Fruit fly (Drosophila melanogaster): ENCODE measurements around the gene MRP.

MRP gene

dm6 chr2L:12718437-12719376, at the start of gene MRP:
Gene MRP, plus strand, starts transcription at chr2L:12719045.
- TF ChIP-seq Dll (optimal IDR thresholded peaks at IDR 0.05) (no peak), EcR (GFP tag; optimal IDR thresholded peaks at IDR 0.05) (no peak), usp (GFP tag; optimal IDR thresholded peaks at IDR 0.05) (no peak), CG8478 (optimal IDR thresholded peaks at IDR 0.05) (no peak), psq (optimal IDR thresholded peaks at IDR 0.05) (no peak), pan (optimal IDR thresholded peaks at IDR 0.05) (no peak)

DNA sequence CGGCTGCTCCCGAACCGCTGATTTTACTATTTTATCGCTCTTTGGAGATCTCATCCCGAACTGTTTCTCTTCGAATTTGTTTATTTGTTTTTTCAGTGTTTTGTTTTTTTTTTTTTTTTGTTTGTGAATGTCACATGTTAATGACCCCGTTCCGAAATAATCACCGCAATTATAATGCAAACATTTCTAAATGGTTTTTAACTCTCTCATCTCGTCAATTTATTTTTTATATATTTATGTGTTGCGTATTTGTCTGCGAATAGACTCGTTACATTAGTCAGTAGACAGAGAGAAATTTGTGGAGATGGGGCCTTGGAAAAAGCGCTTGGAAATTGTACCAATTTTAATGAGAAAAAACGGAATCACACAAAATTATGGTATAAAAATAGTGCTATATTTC, 49.2 kb upstream of the MRP start, which contains the start of gene Nepl7:
Gene Nepl7 (minus strand): TSS at position 101 of the 400 bp plus-strand sequence.
- TF ChIP-seq usp (GFP tag; optimal IDR thresholded peaks at IDR 0.05) (no peak), psq (optimal IDR thresholded peaks at IDR 0.05) (no peak), CG8478 (optimal IDR thresholded peaks at IDR 0.05) (no peak), Dll (optimal IDR thresholded peaks at IDR 0.05) (no peak), pan (optimal IDR thresholded peaks at IDR 0.05) (no peak), EcR (GFP tag; optimal IDR thresholded peaks at IDR 0.05) (no peak)

DNA sequence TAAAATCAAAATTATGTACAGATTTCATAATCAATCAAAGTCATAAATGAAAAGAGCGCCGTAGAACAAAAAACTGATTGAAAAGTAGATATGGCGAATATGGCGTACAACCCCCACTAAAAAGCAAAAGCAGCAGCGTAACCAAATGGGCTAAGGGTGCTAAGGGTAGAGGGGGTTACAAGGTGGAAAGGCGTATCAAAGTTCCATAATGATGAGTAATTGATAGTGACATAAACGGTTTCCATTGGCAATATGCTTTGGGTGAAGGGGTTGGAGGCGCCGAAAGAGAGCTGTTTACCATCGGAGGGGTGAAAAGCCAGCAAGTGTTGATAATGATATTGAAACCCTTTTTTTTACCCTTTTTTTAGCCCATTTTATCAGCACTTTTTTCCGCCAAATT, 46.5 kb upstream of the MRP start:
- TF ChIP-seq Dll (optimal IDR thresholded peaks at IDR 0.05) (no peak), usp (GFP tag; optimal IDR thresholded peaks at IDR 0.05) (no peak), CG8478 (optimal IDR thresholded peaks at IDR 0.05) (no peak), EcR (GFP tag; optimal IDR thresholded peaks at IDR 0.05) (no peak), pan (optimal IDR thresholded peaks at IDR 0.05) (no peak), psq (optimal IDR thresholded peaks at IDR 0.05) (no peak)

DNA sequence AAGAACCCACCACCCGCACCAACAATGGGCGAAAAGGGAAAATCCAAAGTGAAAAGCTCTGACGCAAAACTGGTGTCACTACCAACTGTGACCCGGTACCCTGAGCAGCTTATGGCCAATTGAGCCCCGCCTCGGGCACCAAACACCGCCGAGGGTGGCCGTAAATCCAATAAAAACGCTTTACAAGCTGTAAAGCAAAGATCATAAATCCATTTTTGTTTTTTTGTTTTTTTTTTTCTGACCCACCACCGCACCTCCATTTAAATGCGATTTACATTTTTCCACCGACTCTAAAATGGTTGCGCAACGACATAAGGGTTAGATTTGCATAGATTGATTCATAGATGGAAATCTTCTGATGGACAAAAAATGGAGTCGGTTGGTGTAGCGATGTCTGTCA, 44.5 kb upstream of the MRP start:
- TF ChIP-seq pan (optimal IDR thresholded peaks at IDR 0.05) (no peak), EcR (GFP tag; optimal IDR thresholded peaks at IDR 0.05) (no peak), psq (optimal IDR thresholded peaks at IDR 0.05) (no peak), Dll (optimal IDR thresholded peaks at IDR 0.05) (no peak), CG8478 (optimal IDR thresholded peaks at IDR 0.05) (no peak), usp (GFP tag; optimal IDR thresholded peaks at IDR 0.05) (no peak)

- no peak for TF ChIP-seq Dll (optimal IDR thresholded peaks at IDR 0.05)
- TF ChIP-seq psq (optimal IDR thresholded peaks at IDR 0.05): no peak
- no peak for TF ChIP-seq CG8478 (optimal IDR thresholded peaks at IDR 0.05)
- no peak for TF ChIP-seq usp (GFP tag; optimal IDR thresholded peaks at IDR 0.05)
- no peak for TF ChIP-seq EcR (GFP tag; optimal IDR thresholded peaks at IDR 0.05)
- no peak for TF ChIP-seq pan (optimal IDR thresholded peaks at IDR 0.05)
Measured at dm6 chr2L:12678286-12678685, 40.6 kb upstream of the MRP start.

DNA sequence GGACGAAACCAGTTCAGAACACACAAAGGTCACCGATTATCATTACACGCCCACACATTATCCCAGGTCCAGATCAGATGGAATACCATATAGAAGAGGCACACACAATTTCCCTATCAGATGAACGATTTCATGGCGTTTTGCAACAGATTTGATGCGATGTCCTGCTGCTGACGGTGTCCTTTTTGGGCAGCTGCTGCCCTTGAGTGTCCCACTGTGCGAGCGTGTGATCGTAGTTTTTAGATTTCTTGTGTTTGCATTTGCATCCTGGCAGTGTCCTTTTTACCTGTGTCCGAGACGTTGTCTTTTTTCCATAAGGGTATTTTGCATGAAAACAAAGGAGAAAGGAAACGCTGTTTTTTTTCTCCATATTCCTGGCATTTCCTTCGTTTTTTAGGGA, 39.5 kb upstream of the MRP start:
- TF ChIP-seq usp (GFP tag; optimal IDR thresholded peaks at IDR 0.05) (no peak), EcR (GFP tag; optimal IDR thresholded peaks at IDR 0.05) (no peak), pan (optimal IDR thresholded peaks at IDR 0.05) (no peak), Dll (optimal IDR thresholded peaks at IDR 0.05) (no peak), psq (optimal IDR thresholded peaks at IDR 0.05) (no peak), CG8478 (optimal IDR thresholded peaks at IDR 0.05) (no peak)

- TF ChIP-seq psq (optimal IDR thresholded peaks at IDR 0.05) (no peak), usp (GFP tag; optimal IDR thresholded peaks at IDR 0.05) (no peak), Dll (optimal IDR thresholded peaks at IDR 0.05) (no peak), EcR (GFP tag; optimal IDR thresholded peaks at IDR 0.05) (no peak), pan (optimal IDR thresholded peaks at IDR 0.05) (no peak), CG8478 (optimal IDR thresholded peaks at IDR 0.05) (no peak)
Measured at dm6 chr2L:12681603-12682368, 37.1 kb upstream of the MRP start.

- TF ChIP-seq pan (optimal IDR thresholded peaks at IDR 0.05): no peak
- no peak for TF ChIP-seq usp (GFP tag; optimal IDR thresholded peaks at IDR 0.05)
- TF ChIP-seq psq (optimal IDR thresholded peaks at IDR 0.05): no peak
Measured at dm6 chr2L:12686811-12687210, 32.0 kb upstream of the MRP start.

DNA sequence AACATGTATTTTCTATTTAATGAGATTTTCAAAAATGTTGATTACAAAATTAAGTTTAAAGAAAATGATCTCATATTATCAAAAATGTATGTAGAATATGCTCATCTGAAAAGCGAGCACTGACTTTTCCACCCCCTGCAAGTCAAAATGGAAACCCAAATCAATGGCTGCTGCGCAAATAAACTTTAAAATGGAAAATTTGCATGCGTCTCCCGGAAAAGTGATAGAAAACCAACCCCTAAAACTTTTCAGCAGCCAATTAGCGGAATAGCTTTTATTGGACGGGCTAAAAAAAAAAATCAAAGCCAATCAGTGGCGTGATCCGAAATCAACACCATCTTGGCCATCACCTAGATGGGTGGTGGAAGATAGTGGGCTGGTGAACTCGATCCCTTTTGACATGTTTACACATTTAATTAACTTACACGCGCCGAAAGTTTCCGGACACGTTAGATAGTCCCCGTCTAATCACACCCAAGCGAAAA, 29.5 kb upstream of the MRP start:
- no peak for TF ChIP-seq EcR (GFP tag; optimal IDR thresholded peaks at IDR 0.05)

DNA sequence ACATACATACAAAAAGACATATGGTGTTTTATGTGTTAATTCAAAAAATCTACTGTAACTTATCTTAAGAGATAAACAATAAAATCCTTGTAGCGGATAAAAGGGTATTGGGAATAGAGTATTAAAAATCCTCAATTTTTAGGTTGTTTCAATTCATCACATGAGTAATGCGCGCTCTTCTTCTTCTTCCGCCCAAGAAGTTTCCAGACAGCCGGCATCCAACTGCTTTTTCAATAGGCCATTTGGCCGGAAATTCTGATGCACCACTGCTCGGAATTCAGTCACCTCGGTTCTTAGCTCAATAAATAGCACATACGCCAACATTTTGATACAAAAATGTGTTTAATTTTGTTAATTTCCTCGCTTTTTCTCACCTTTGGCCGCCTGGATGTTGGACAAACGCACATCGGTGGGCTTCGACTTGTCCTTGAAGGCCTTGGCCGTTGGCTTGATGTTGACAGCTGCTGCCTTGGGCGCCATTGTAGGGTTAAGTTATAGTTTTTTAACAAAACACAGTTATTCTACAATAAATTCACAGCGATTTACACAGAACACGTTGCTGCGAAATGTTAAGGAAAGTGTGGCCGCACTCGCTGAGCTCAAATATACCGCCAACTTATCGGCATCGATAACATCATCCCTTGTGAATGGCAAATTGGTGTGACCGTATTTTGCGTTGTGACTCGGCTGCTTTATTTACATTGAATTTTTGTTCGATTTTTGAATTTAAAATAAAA, 26.3 kb upstream of the MRP start, which contains the start of the genes CCT4 and CG6153:
Gene CCT4 (minus strand): TSS at position 592 of the 737 bp plus-strand sequence.
Gene CG6153 (plus strand): TSS at position 651 of the 737 bp plus-strand sequence.
- TF ChIP-seq usp (GFP tag; optimal IDR thresholded peaks at IDR 0.05): no peak
- TF ChIP-seq pan (optimal IDR thresholded peaks at IDR 0.05): no peak
- TF ChIP-seq EcR (GFP tag; optimal IDR thresholded peaks at IDR 0.05): no peak

- TF ChIP-seq usp (GFP tag; optimal IDR thresholded peaks at IDR 0.05) (no peak), CG8478 (optimal IDR thresholded peaks at IDR 0.05) (no peak), Dll (optimal IDR thresholded peaks at IDR 0.05) (no peak), pan (optimal IDR thresholded peaks at IDR 0.05) (no peak), EcR (GFP tag; optimal IDR thresholded peaks at IDR 0.05) (no peak), psq (optimal IDR thresholded peaks at IDR 0.05) (no peak)
Measured at dm6 chr2L:12694823-12695420, 23.9 kb upstream of the MRP start, which contains the start of the genes IFT43 and PICK1. Gene IFT43, minus strand, starts transcription at chr2L:12694988. Gene PICK1, plus strand, starts transcription at chr2L:12695033.

Measured in whole organism.